Worm (Caenorhabditis elegans) whole organism, late embryonic: ENCODE results near the gene Y47D7A.13.

Experiments
- ahr-1 ChIP-seq: sonication (generic microtip); optimal IDR thresholded peaks from 2 replicates; lab custom pipeline; 2016; ENCODE audit warnings: missing genetic modification characterization, missing compliant biosample characterization
- fkh-10 ChIP-seq: fragments of 150-350 bp; optimal IDR thresholded peaks from 2 replicates; lab custom pipeline; 2014; ENCODE audit warnings: missing biosample characterization, missing genetic modification reagents, missing genetic modification characterization
- hlh-6 ChIP-seq: sonication (generic microtip); optimal IDR thresholded peaks from 2 replicates; lab custom pipeline; 2016; ENCODE audit warnings: missing genotype, missing genetic modification characterization, missing compliant biosample characterization
- pag-3 ChIP-seq: sonication (generic microtip); optimal IDR thresholded peaks from 2 replicates; lab custom pipeline; 2016; ENCODE audit warnings: missing compliant biosample characterization, missing genetic modification characterization, borderline replicate concordance
- tbx-2 ChIP-seq: sonication (generic microtip); optimal IDR thresholded peaks from 2 replicates; lab custom pipeline; 2016; ENCODE audit warnings: missing genetic modification characterization, missing compliant biosample characterization

DNA sequence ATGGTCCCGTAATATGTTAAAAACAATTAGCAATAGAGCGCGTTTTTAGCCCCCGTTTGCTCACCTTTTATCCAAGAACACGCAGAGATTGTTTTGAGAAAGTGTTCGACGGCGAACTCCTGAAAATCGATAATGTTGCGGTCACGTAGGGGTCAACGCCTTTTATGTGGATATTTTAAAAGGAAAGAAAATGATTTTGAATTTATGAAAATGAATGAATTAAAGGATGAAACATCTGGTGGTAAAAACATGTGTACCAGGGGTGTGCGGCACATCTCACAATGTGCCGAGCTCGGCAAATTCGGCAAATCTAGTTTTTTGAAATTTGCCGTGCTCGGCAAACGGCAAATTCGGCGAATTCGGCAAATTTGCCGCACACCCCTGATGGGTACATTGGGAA, 35.6 kb downstream of the Y47D7A.13 start, which contains the start of gene F13A2.4:
- TF ChIP-seq tbx-2 (tag; lab: Kevin White, UChicago) = no peak
- TF ChIP-seq ahr-1 (tag; lab: Kevin White, UChicago) = no peak
- no peak for TF ChIP-seq hlh-6 (tag; lab: Kevin White, UChicago)
- TF ChIP-seq pag-3 = no peak
- TF ChIP-seq fkh-10 = no peak
